Fruit fly (Drosophila melanogaster) whole organism, embryonic: ENCODE results near the gene Bfc.

Experiments
- CG12769 ChIP-seq: fragments of 200-800 bp; sonication (Bioruptor generic); optimal IDR thresholded peaks from 2 replicates; lab custom pipeline; 2019; ENCODE audit warnings: missing biosample characterization, mild to moderate bottlenecking, missing genetic modification characterization, moderate library complexity
- CG13894 ChIP-seq: fragments of 200-800 bp; sonication (Bioruptor generic); optimal IDR thresholded peaks from 3 replicates; lab custom pipeline; 2018; ENCODE audit warnings: missing biosample characterization, mild to moderate bottlenecking, missing genetic modification characterization, moderate library complexity
- CG14860 ChIP-seq: fragments of 200-800 bp; sonication (Bioruptor generic); IDR thresholded peaks from 3 replicates; pipeline ENCODE4 v1.3.6; 2022; ENCODE audit warnings: missing biosample characterization, missing genetic modification characterization; ENCODE audit not compliant: partially characterized antibody
- CG16779 ChIP-seq: fragments of 200-800 bp; sonication (Bioruptor generic); IDR thresholded peaks from 2 replicates; pipeline ENCODE4 v1.3.6; 2022; ENCODE audit warnings: missing biosample characterization, missing genetic modification characterization
- CG17802 ChIP-seq: fragments of 200-800 bp; sonication (Bioruptor generic); optimal IDR thresholded peaks from 2 replicates; lab custom pipeline; 2018; ENCODE audit warnings: missing biosample characterization, mild to moderate bottlenecking, missing genetic modification characterization, moderate library complexity
- CG18262 ChIP-seq: fragments of 200-800 bp; optimal IDR thresholded peaks from 3 replicates; lab custom pipeline; 2019; ENCODE audit warnings: missing biosample characterization, mild to moderate bottlenecking, missing genetic modification characterization, moderate library complexity
- CG2120 ChIP-seq: fragments of 200-800 bp; sonication (Bioruptor generic); optimal IDR thresholded peaks from 3 replicates; lab custom pipeline; 2016; ENCODE audit warnings: missing biosample characterization, missing genetic modification characterization
- CG3163 ChIP-seq: fragments of 200-800 bp; sonication (Bioruptor generic); optimal IDR thresholded peaks from 3 replicates; lab custom pipeline; 2016; ENCODE audit warnings: missing biosample characterization, missing genetic modification characterization
- CG32532 ChIP-seq: fragments of 200-800 bp; sonication (Bioruptor generic); IDR thresholded peaks from 2 replicates; pipeline ENCODE4 v1.3.6; 2022; ENCODE audit warnings: missing biosample characterization, missing genetic modification characterization
- CG34422 ChIP-seq: fragments of 200-800 bp; sonication (Bioruptor generic); IDR thresholded peaks from 3 replicates; pipeline ENCODE4 v1.3.6; 2022; ENCODE audit warnings: missing biosample characterization, missing genetic modification characterization
- CG42726 ChIP-seq: fragments of 200-800 bp; sonication (Bioruptor generic); IDR thresholded peaks from 2 replicates; pipeline ENCODE4 v1.3.6; 2022; ENCODE audit warnings: missing biosample characterization, missing genetic modification characterization; ENCODE audit not compliant: partially characterized antibody
- CG4328 ChIP-seq: fragments of 200-800 bp; sonication (Bioruptor generic); optimal IDR thresholded peaks from 3 replicates; lab custom pipeline; 2017; ENCODE audit warnings: missing biosample characterization, missing genetic modification reagents, missing genetic modification characterization
- CG7928 ChIP-seq: fragments of 200-800 bp; sonication (Bioruptor generic); optimal IDR thresholded peaks from 2 replicates; lab custom pipeline; 2017; ENCODE audit warnings: missing biosample characterization, mild to moderate bottlenecking, missing genetic modification characterization
- CG8478 ChIP-seq: fragments of >200 bp; optimal IDR thresholded peaks from 2 replicates; lab custom pipeline; 2018
- CG9876 ChIP-seq: fragments of 200-800 bp; sonication (Bioruptor generic); optimal IDR thresholded peaks from 2 replicates; lab custom pipeline; 2016; ENCODE audit warnings: missing biosample characterization, missing genetic modification characterization
- CoRest ChIP-seq: fragments of 200-800 bp; sonication (Bioruptor generic); optimal IDR thresholded peaks from 3 replicates; lab custom pipeline; 2018; ENCODE audit warnings: missing biosample characterization, mild to moderate bottlenecking, missing genetic modification characterization, moderate library complexity
- Dad ChIP-seq: fragments of 200-800 bp; sonication (Bioruptor generic); optimal IDR thresholded peaks from 3 replicates; lab custom pipeline; 2016; ENCODE audit warnings: missing biosample characterization, missing genetic modification characterization
- Deaf1 ChIP-seq: fragments of 200-800 bp; optimal IDR thresholded peaks from 3 replicates; lab custom pipeline; 2019; ENCODE audit warnings: missing biosample characterization, mild to moderate bottlenecking, missing genetic modification characterization, moderate library complexity
- Drgx ChIP-seq: fragments of 200-800 bp; sonication (Bioruptor generic); IDR thresholded peaks from 2 replicates; pipeline ENCODE4 v1.3.6; 2022; ENCODE audit warnings: missing biosample characterization, missing genetic modification characterization
- HLH4C ChIP-seq: fragments of 200-800 bp; sonication (Bioruptor generic); IDR thresholded peaks from 3 replicates; pipeline ENCODE4 v1.3.6; 2022; ENCODE audit warnings: missing biosample characterization, missing genetic modification characterization; ENCODE audit not compliant: partially characterized antibody
- Jarid2 ChIP-seq: fragments of 200-800 bp; sonication (Bioruptor generic); optimal IDR thresholded peaks from 3 replicates; lab custom pipeline; 2017; ENCODE audit warnings: mild to moderate bottlenecking, missing biosample characterization, missing genetic modification reagents, missing genetic modification characterization
- Max ChIP-seq: fragments of 200-800 bp; sonication (Bioruptor generic); optimal IDR thresholded peaks from 2 replicates; lab custom pipeline; 2016; ENCODE audit warnings: missing biosample characterization, mild to moderate bottlenecking, missing genetic modification characterization
- Med ChIP-seq: fragments of 200-800 bp; sonication (Bioruptor generic); peaks from one replicate; lab custom pipeline; 2016; ENCODE audit warnings: missing biosample characterization, missing genetic modification characterization, mild to moderate bottlenecking, inconsistent platforms, moderate library complexity
- Side ChIP-seq: fragments of 200-800 bp; sonication (Bioruptor generic); optimal IDR thresholded peaks from 2 replicates; lab custom pipeline; 2016; ENCODE audit warnings: missing biosample characterization, missing genetic modification characterization
- Trl ChIP-seq, 3 experiments: fragments of >200 bp in 2 of 3; fragments of 200-800 bp in 1 of 3; sonication (Bioruptor generic) in 1 of 3; optimal IDR thresholded peaks; 2 replicates in 1 of 3; 3 replicates in 2 of 3; lab custom pipeline; 2016 to 2017; ENCODE audit warnings: missing biosample characterization in 1 of 3, missing genetic modification characterization in 1 of 3
- Xrp1 ChIP-seq: fragments of 200-800 bp; sonication (Bioruptor generic); IDR thresholded peaks from 2 replicates; pipeline ENCODE4 v1.3.6; 2022; ENCODE audit warnings: missing biosample characterization, missing genetic modification characterization
- abd-A ChIP-seq: fragments of 200-800 bp; sonication (Bioruptor generic); optimal IDR thresholded peaks from 3 replicates; lab custom pipeline; 2019; ENCODE audit warnings: missing biosample characterization, mild to moderate bottlenecking, missing genetic modification characterization, moderate library complexity
- ato ChIP-seq: fragments of 200-800 bp; sonication (Bioruptor generic); IDR thresholded peaks from 2 replicates; pipeline ENCODE4 v1.3.6; 2022; ENCODE audit warnings: missing biosample characterization, missing genetic modification characterization; ENCODE audit not compliant: partially characterized antibody
- bsh ChIP-seq, 2 experiments: fragments of 200-800 bp; sonication (Bioruptor generic); optimal IDR thresholded peaks; 2 replicates each; lab custom pipeline; 2017 to 2018; ENCODE audit warnings: mild to moderate bottlenecking in 2 of 2, missing biosample characterization in 2 of 2, missing genetic modification characterization in 2 of 2, moderate library complexity in 1 of 2
- btn ChIP-seq: fragments of 200-800 bp; sonication (Bioruptor generic); optimal IDR thresholded peaks from 2 replicates; lab custom pipeline; 2016; ENCODE audit warnings: missing biosample characterization, missing genetic modification characterization
- chinmo ChIP-seq: fragments of 200-800 bp; sonication (Bioruptor generic); IDR thresholded peaks from 4 replicates; pipeline ENCODE4 v1.3.6; 2022; ENCODE audit warnings: missing biosample characterization, missing genetic modification characterization; ENCODE audit not compliant: partially characterized antibody
- ewg ChIP-seq: fragments of 200-800 bp; sonication (Bioruptor generic); optimal IDR thresholded peaks from 3 replicates; lab custom pipeline; 2017; ENCODE audit warnings: mild to moderate bottlenecking, missing biosample characterization, missing genetic modification reagents, missing genetic modification characterization
- ftz-f1 ChIP-seq: fragments of 200-800 bp; sonication (Bioruptor generic); optimal IDR thresholded peaks from 2 replicates; lab custom pipeline; 2016; ENCODE audit warnings: missing biosample characterization, missing genetic modification characterization
- grn ChIP-seq: fragments of 200-800 bp; sonication (Bioruptor generic); optimal IDR thresholded peaks from 3 replicates; lab custom pipeline; 2017; ENCODE audit warnings: missing biosample characterization, missing genetic modification characterization
- kah ChIP-seq: fragments of 200-800 bp; sonication (Bioruptor generic); optimal IDR thresholded peaks from 2 replicates; lab custom pipeline; 2018; ENCODE audit warnings: missing biosample characterization, mild to moderate bottlenecking, missing genetic modification characterization
- kni ChIP-seq: fragments of 200-800 bp; sonication (Bioruptor generic); optimal IDR thresholded peaks from 3 replicates; lab custom pipeline; 2017; ENCODE audit warnings: mild to moderate bottlenecking, missing biosample characterization, missing genetic modification reagents, missing genetic modification characterization
- nerfin-2 ChIP-seq: fragments of 200-800 bp; sonication (Bioruptor generic); IDR thresholded peaks from 2 replicates; pipeline ENCODE4 v1.3.6; 2022; ENCODE audit warnings: missing biosample characterization, missing genetic modification characterization; ENCODE audit not compliant: partially characterized antibody
- p53 ChIP-seq: fragments of 200-800 bp; sonication (Bioruptor generic); optimal IDR thresholded peaks from 2 replicates; lab custom pipeline; 2016; ENCODE audit warnings: missing biosample characterization, missing genetic modification characterization
- pnt ChIP-seq: fragments of 200-800 bp; sonication (Bioruptor generic); optimal IDR thresholded peaks from 3 replicates; lab custom pipeline; 2016; ENCODE audit warnings: missing biosample characterization, missing genetic modification characterization
- ranshi ChIP-seq: fragments of 200-800 bp; sonication (Bioruptor generic); IDR thresholded peaks from 2 replicates; pipeline ENCODE4 v1.3.6; 2022; ENCODE audit warnings: missing biosample characterization, missing genetic modification characterization
- scrt ChIP-seq: fragments of 200-800 bp; sonication (Bioruptor generic); optimal IDR thresholded peaks from 2 replicates; lab custom pipeline; 2018; ENCODE audit warnings: missing biosample characterization, mild to moderate bottlenecking, missing genetic modification characterization, moderate library complexity
- sd ChIP-seq: fragments of 200-800 bp; sonication (Bioruptor generic); optimal IDR thresholded peaks from 3 replicates; lab custom pipeline; 2018; ENCODE audit warnings: missing biosample characterization, mild to moderate bottlenecking, missing genetic modification characterization, moderate library complexity
- sqz ChIP-seq: fragments of 200-800 bp; sonication (Bioruptor generic); optimal IDR thresholded peaks from 3 replicates; lab custom pipeline; 2018; ENCODE audit warnings: missing biosample characterization, mild to moderate bottlenecking, missing genetic modification characterization
- tio ChIP-seq: fragments of 200-800 bp; sonication (Bioruptor generic); optimal IDR thresholded peaks from 2 replicates; lab custom pipeline; 2017; ENCODE audit warnings: missing biosample characterization, missing genetic modification characterization, inconsistent platforms
- z ChIP-seq: fragments of 200-800 bp; sonication (Bioruptor generic); IDR thresholded peaks from 3 replicates; pipeline ENCODE4 v1.3.6; 2022; ENCODE audit warnings: missing biosample characterization, missing genetic modification characterization

The Bfc gene

DNA sequence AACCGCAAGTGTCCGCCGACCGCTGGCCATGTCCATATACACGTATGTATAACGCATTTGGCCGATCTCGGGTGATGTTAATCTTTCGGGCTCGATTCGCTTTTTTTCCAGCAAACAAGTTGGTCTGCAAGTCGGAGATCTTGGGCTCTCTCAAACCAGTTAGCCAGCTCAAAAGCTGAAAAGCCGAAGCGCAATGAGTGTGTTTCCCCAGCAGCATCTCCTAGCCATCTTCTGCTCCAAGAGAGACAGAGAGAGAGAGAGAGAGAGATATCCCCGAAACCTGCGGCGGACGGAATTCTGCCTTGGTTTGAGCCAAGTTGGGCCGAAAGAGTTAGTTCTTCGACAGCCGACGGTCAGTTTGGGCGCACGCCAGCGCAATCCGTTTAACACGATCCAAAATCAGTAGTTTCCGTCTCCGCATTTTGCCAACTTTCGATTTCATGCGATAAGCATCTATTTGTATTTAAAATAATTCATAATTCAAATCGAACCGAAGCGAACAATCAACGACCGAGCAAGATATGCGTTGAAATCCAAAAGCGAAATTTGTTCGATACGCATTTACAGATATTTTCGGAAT, 15.0 kb downstream of the Bfc start (continued):
- peak; percentile 85; the same call in 3 of the 4 replicates for TF ChIP-seq chinmo (GFP tag; lab: Robert Waterston, UW)
- TF ChIP-seq Side (GFP tag; lab: Kevin White, UChicago), result no peak
- TF ChIP-seq nerfin-2 (GFP tag; lab: Robert Waterston, UW), result no peak
- TF ChIP-seq CG18262, result no peak
- TF ChIP-seq z, result peak; percentile 88
- TF ChIP-seq CG9876 (GFP tag; lab: Kevin White, UChicago), result no peak
- no peak for TF ChIP-seq CoRest (tag; lab: Kevin White, UChicago)
- no peak for TF ChIP-seq bsh (GFP tag; optimal IDR thresholded peaks at IDR 0.05; lab: Kevin White, UChicago)
- TF ChIP-seq ftz-f1 (GFP tag; lab: Kevin White, UChicago), result no peak
- TF ChIP-seq p53 (GFP tag; lab: Kevin White, UChicago), result no peak
- no peak for TF ChIP-seq kni (GFP tag; lab: Kevin White, UChicago)
- TF ChIP-seq CG2120 (GFP tag; lab: Kevin White, UChicago), result no peak
- TF ChIP-seq CG13894 (tag; lab: Kevin White, UChicago), result peak; percentile 31
- no peak for TF ChIP-seq Max (GFP tag; lab: Kevin White, UChicago)
- TF ChIP-seq grn (GFP tag; lab: Kevin White, UChicago), result peak; percentile 44

- 0 out of 2 replicates have a peak, but pooled peaks have one; percentile 21 for TF ChIP-seq ato (GFP tag; lab: Robert Waterston, UW)
- 0 out of 3 replicates have a peak, but pooled peaks have one; percentile 10 for TF ChIP-seq CG14860 (GFP tag; lab: Robert Waterston, UW)
- no peak for TF ChIP-seq tio (GFP tag; lab: Kevin White, UChicago)
- no peak for TF ChIP-seq sqz
- TF ChIP-seq Drgx (GFP tag; lab: Robert Waterston, UW), result 0 out of 2 replicates have a peak, but pooled peaks have one; percentile 29
- TF ChIP-seq sd (tag; lab: Kevin White, UChicago), result peak; percentile 85
Observed at dm6 chr3L:1269013-1269412, 18.5 kb downstream of the Bfc start.

DNA sequence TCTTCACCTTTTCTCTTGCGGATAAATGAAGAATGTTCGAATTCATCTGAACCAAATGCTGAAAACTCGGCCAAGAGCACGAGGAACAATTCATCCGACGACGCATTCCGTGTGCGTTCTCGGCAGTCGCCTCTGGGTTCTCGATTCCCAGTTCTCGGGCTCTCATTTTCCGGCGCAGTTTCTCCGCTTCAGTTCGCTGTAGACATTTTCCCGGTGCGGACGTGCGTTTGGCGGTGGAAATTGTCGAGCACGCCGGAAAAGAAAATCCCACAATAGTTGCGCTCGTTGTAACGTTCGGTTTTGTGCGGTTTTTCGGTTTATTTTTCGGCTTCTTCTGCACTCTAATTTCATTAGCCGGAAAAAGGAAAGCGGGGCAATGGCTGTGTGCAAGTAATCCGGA, 25.3 kb downstream of the Bfc start, which contains the start of gene CG32333:
CG32333 (plus strand) TSS at position 190 of the 400 bp plus-strand sequence.
- no peak for TF ChIP-seq CG34422
- peak; percentile 34; the same call in 1 of the 2 replicates for TF ChIP-seq ranshi (GFP tag; lab: Robert Waterston, UW)
- TF ChIP-seq abd-A (tag; lab: Kevin White, UChicago), result peak; percentile 2
- peak; percentile 53 for TF ChIP-seq ewg
- no peak for TF ChIP-seq pnt (GFP tag; lab: Kevin White, UChicago)
- peak; percentile 45 for TF ChIP-seq Jarid2 (GFP tag; lab: Kevin White, UChicago)
- no peak for TF ChIP-seq CG32532 (GFP tag; lab: Robert Waterston, UW)
- peak; percentile 45; the same call in 1 of the 2 replicates for TF ChIP-seq CG42726 (GFP tag; lab: Robert Waterston, UW)
- TF ChIP-seq kah, result no peak
- TF ChIP-seq chinmo (GFP tag; lab: Robert Waterston, UW), result 0 out of 4 replicates have a peak, but pooled peaks have one; percentile 35
- peak; percentile 28 for TF ChIP-seq CG12769 (tag; lab: Kevin White, UChicago)
- TF ChIP-seq CG3163 (GFP tag; lab: Kevin White, UChicago), result peak; percentile 71
- TF ChIP-seq CG7928 (GFP tag; lab: Kevin White, UChicago), result no peak
- no peak for TF ChIP-seq CG8478 (lab: Kevin White, UChicago)
- no peak for TF ChIP-seq btn (GFP tag; lab: Kevin White, UChicago)
- peak; percentile 42 to 68 for TF ChIP-seq Trl (optimal IDR thresholded peaks at IDR 0.05; lab: Kevin White, UChicago)
- no peak for TF ChIP-seq Trl (GFP tag; optimal IDR thresholded peaks at IDR 0.05; lab: Kevin White, UChicago)
- peak; percentile 67 for TF ChIP-seq Med (GFP tag; lab: Kevin White, UChicago)
- TF ChIP-seq Xrp1 (GFP tag; lab: Robert Waterston, UW), result no peak
- no peak for TF ChIP-seq scrt
- TF ChIP-seq CG17802 (tag; lab: Kevin White, UChicago), result no peak
- TF ChIP-seq CG16779 (GFP tag; lab: Robert Waterston, UW), result 0 out of 2 replicates have a peak, but pooled peaks have one; percentile 16
- 0 out of 3 replicates have a peak, but pooled peaks have one; percentile 15 for TF ChIP-seq HLH4C (GFP tag; lab: Robert Waterston, UW)
- TF ChIP-seq Deaf1, result peak; percentile 91
- TF ChIP-seq CG4328, result no peak
- TF ChIP-seq Dad (GFP tag; lab: Kevin White, UChicago), result no peak
- TF ChIP-seq sd (tag; lab: Kevin White, UChicago), result peak; percentile 31
- TF ChIP-seq CG13894 (tag; lab: Kevin White, UChicago), result peak; percentile 19
